Fruit fly (Drosophila melanogaster) S2 (cell line): ENCODE results near the gene eIF4G1.

Experiments
- CG8478 ChIP-seq: fragments of >200 bp; optimal IDR thresholded peaks from 2 replicates; lab custom pipeline; 2018
- CTCF ChIP-seq, 2 experiments: fragments of >200 bp; optimal IDR thresholded peaks; 2 replicates each; lab custom pipeline; 2018

DNA sequence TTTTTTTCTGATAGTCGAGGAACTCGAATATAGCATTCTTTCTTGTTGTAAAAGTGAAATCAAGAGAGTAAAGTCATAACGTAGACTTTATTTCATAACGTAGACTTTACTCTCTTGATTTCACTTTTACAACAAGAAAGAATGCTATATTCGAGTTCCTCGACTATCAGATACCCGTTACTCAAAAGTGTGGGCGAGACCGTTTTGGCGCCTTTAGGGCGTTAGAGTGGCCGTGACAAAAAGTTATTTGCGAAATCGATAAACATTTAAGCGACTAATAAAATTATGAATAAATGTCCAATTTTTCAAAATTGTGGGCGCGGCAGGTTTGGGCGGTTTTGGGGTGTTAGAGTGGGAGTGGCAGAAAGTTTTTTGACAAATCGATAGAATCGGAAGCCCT is 40.6 kb upstream of the eIF4G1 start:
- no peak for TF ChIP-seq CG8478 (lab: Kevin White, UChicago)
- TF ChIP-seq CTCF (optimal IDR thresholded peaks at IDR 0.05; lab: Kevin White, UChicago) = no peak
